Fruit fly (Drosophila melanogaster) whole organism, wandering third instar larva: ENCODE data around the gene CG43229.

Source experiments
- Dfd ChIP-seq: fragments of >200 bp; optimal IDR thresholded peaks from 2 replicates; lab custom pipeline; 2017; ENCODE audit warnings: missing biosample characterization, missing genetic modification characterization
- Dif ChIP-seq: fragments of 200-275, 200-300 bp; sonication (Bioruptor generic); optimal IDR thresholded peaks from 2 replicates; lab custom pipeline; 2018; ENCODE audit warnings: missing biosample characterization, missing genetic modification characterization; ENCODE audit not compliant: partially characterized antibody
- Hr78 ChIP-seq: fragments of >200 bp; optimal IDR thresholded peaks from 2 replicates; lab custom pipeline; 2017; ENCODE audit warnings: missing biosample characterization, missing genetic modification characterization
- Myc ChIP-seq: fragments of >200 bp; optimal IDR thresholded peaks from 2 replicates; lab custom pipeline; 2017
- OdsH ChIP-seq: fragments of 200-800 bp; sonication (Bioruptor generic); optimal IDR thresholded peaks from 2 replicates; lab custom pipeline; 2016; ENCODE audit warnings: missing biosample characterization, mild to moderate bottlenecking, missing genetic modification characterization
- Rel ChIP-seq, 2 experiments: fragments of 200-800 bp; sonication (Bioruptor generic) in 1 of 2; optimal IDR thresholded peaks; 2 replicates in 1 of 2; 3 replicates in 1 of 2; lab custom pipeline; 2016 to 2019; ENCODE audit warnings: mild to moderate bottlenecking in 2 of 2, missing biosample characterization in 2 of 2, missing genetic modification characterization in 2 of 2, moderate library complexity in 1 of 2
- Vsx2 ChIP-seq: fragments of 200-300, 225-300 bp; sonication (Bioruptor generic); optimal IDR thresholded peaks from 2 replicates; lab custom pipeline; 2018; ENCODE audit warnings: missing biosample characterization, missing genetic modification characterization; ENCODE audit not compliant: partially characterized antibody
- br ChIP-seq: fragments of 200-800 bp; sonication (Bioruptor generic); optimal IDR thresholded peaks from 2 replicates; lab custom pipeline; 2016; ENCODE audit warnings: missing biosample characterization, missing genetic modification characterization
- dsf ChIP-seq: sonication (Bioruptor generic); optimal IDR thresholded peaks from 2 replicates; lab custom pipeline; 2016; ENCODE audit warnings: missing biosample characterization, missing genetic modification characterization, borderline replicate concordance
- ey ChIP-seq: fragments of 200-800 bp; sonication (Bioruptor generic); optimal IDR thresholded peaks from 2 replicates; lab custom pipeline; 2016; ENCODE audit warnings: missing biosample characterization, missing genetic modification characterization
- lola ChIP-seq: fragments of >200 bp; optimal IDR thresholded peaks from 2 replicates; lab custom pipeline; 2017; ENCODE audit warnings: missing biosample characterization, missing genetic modification characterization
- pan ChIP-seq: fragments of >200 bp; optimal IDR thresholded peaks from 2 replicates; lab custom pipeline; 2017
- psq ChIP-seq: fragments of 200-800 bp; sonication (Bioruptor generic); optimal IDR thresholded peaks from 3 replicates; lab custom pipeline; 2017; ENCODE audit warnings: missing biosample characterization, mild to moderate bottlenecking, missing genetic modification characterization, moderate library complexity
- sage ChIP-seq: fragments of 200-800 bp; sonication (Bioruptor generic); optimal IDR thresholded peaks from 2 replicates; lab custom pipeline; 2016; ENCODE audit warnings: missing biosample characterization, mild to moderate bottlenecking, missing genetic modification characterization

DNA sequence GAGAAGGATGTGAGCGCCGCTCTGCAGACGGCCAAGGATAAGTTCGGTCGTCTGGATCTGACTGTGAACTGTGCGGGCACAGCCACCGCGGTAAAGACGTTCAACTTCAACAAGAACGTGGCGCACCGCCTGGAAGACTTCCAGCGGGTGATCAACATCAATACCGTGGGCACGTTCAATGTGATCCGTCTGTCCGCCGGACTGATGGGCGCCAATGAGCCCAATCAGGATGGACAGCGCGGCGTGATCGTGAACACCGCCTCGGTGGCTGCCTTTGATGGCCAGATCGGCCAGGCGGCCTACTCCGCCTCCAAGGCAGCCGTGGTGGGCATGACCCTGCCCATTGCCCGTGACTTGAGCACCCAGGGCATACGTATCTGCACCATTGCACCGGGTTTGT lies 46.2 kb upstream of the CG43229 start:
- TF ChIP-seq Vsx2 (GFP tag; lab: Kevin White, UChicago) (no peak), ey (GFP tag; lab: Kevin White, UChicago) (no peak), Rel (GFP tag; optimal IDR thresholded peaks at IDR 0.05; lab: Kevin White, UChicago) (no peak), Rel (tag; optimal IDR thresholded peaks at IDR 0.05; lab: Kevin White, UChicago) (no peak), Dif (GFP tag; lab: Kevin White, UChicago) (no peak), dsf (GFP tag; lab: Kevin White, UChicago) (no peak), OdsH (GFP tag; lab: Kevin White, UChicago) (no peak), Hr78 (GFP tag; lab: Kevin White, UChicago) (no peak), sage (GFP tag; lab: Kevin White, UChicago) (no peak), psq (no peak), Myc (lab: Kevin White, UChicago) (no peak), lola (GFP tag; lab: Kevin White, UChicago) (no peak), pan (lab: Kevin White, UChicago) (no peak), Dfd (GFP tag; lab: Kevin White, UChicago) (no peak), br (GFP tag; lab: Kevin White, UChicago) (no peak)
